Fruit fly (Drosophila melanogaster): ENCODE data around the gene AdamTS-A.

AdamTS-A gene

DNA sequence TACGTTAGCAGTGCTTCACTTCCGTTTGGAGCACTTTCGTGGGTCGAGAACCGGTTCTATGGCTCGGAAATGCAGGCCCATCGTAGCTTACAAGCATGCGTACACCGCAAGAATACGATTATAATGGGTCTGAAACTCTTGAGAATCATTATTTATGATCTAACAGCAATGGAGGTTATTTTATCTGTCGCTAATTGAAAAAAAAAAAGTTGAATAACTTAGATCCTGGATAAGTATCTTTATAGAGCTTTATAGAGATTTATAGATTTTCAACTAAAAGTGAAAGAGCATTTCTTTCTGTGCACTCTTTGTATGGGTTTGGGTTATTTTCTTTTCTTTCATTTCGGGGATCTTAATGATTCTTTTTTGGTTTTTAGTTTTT is 48.2 kb downstream of the AdamTS-A start (continued):
- TF ChIP-seq pan (optimal IDR thresholded peaks at IDR 0.05) (no peak), pan (GFP tag; optimal IDR thresholded peaks at IDR 0.05 in 1 of 2, IDR thresholded peaks at IDR 0.05 in 1 of 2) (peak in 1 of 2 experiments; percentile 8), CG12071 (GFP tag; optimal IDR thresholded peaks at IDR 0.05) (no peak), Chrac-16 (GFP tag; optimal IDR thresholded peaks at IDR 0.05) (peak; percentile 60), odd (GFP tag; optimal IDR thresholded peaks at IDR 0.05) (no peak), CG2875 (GFP tag; optimal IDR thresholded peaks at IDR 0.05) (peak; percentile 23), Taf1 (GFP tag; IDR thresholded peaks at IDR 0.05) (no peak), sc (optimal IDR thresholded peaks at IDR 0.05) (no peak), sc (GFP tag; optimal IDR thresholded peaks at IDR 0.05) (peak; percentile 34), D (optimal IDR thresholded peaks at IDR 0.05) (no peak), D (GFP tag; optimal IDR thresholded peaks at IDR 0.05) (peak; percentile 43), fd102C (GFP tag; optimal IDR thresholded peaks at IDR 0.05) (no peak), CG14710 (tag; optimal IDR thresholded peaks at IDR 0.05) (peak; percentile 66), CG43689 (GFP tag; IDR thresholded peaks at IDR 0.05) (no peak), CG18619 (GFP tag; optimal IDR thresholded peaks at IDR 0.05) (peak; percentile 17), Rfx (GFP tag; IDR thresholded peaks at IDR 0.05) (no peak), ato (GFP tag; IDR thresholded peaks at IDR 0.05; ENCODE audit: partially characterized antibody) (no peak), CG1529 (GFP tag; optimal IDR thresholded peaks at IDR 0.05) (peak; percentile 56), CG17802 (tag; optimal IDR thresholded peaks at IDR 0.05) (no peak), CrebB (tag; optimal IDR thresholded peaks at IDR 0.05) (no peak), Dad (GFP tag; optimal IDR thresholded peaks at IDR 0.05) (no peak), CG2120 (GFP tag; optimal IDR thresholded peaks at IDR 0.05) (no peak), CG7928 (GFP tag; optimal IDR thresholded peaks at IDR 0.05) (no peak), Pdp1 (GFP tag; optimal IDR thresholded peaks at IDR 0.05) (peak; percentile 11 to 14), CG6854 (GFP tag; optimal IDR thresholded peaks at IDR 0.05) (no peak), knrl (GFP tag; IDR thresholded peaks at IDR 0.05; ENCODE audit: partially characterized antibody) (no peak), nom (GFP tag; optimal IDR thresholded peaks at IDR 0.05) (no peak), CG16863 (GFP tag; optimal IDR thresholded peaks at IDR 0.05) (peak; percentile 50), Fer2 (tag; optimal IDR thresholded peaks at IDR 0.05) (no peak), CG2712 (tag; optimal IDR thresholded peaks at IDR 0.05) (peak; percentile 84), CG6254 (GFP tag; optimal IDR thresholded peaks at IDR 0.05) (peak; percentile 8), Kr (GFP tag; optimal IDR thresholded peaks at IDR 0.05) (no peak), CG42726 (GFP tag; IDR thresholded peaks at IDR 0.05; ENCODE audit: partially characterized antibody) (no peak), so (GFP tag; IDR thresholded peaks at IDR 0.05) (no peak), kah (GFP tag; optimal IDR thresholded peaks at IDR 0.05) (no peak), kay (GFP tag; optimal IDR thresholded peaks at IDR 0.05) (peak; percentile 17), CG4328 (GFP tag; optimal IDR thresholded peaks at IDR 0.05) (no peak), CTCF (GFP tag; optimal IDR thresholded peaks at IDR 0.05) (no peak), CG14050 (GFP tag; IDR thresholded peaks at IDR 0.05) (no peak), gfzf (GFP tag; optimal IDR thresholded peaks at IDR 0.05) (no peak), CG15479 (GFP tag; optimal IDR thresholded peaks at IDR 0.05) (no peak), aop (GFP tag; IDR thresholded peaks at IDR 0.05) (no peak), grau (tag; optimal IDR thresholded peaks at IDR 0.05) (peak; percentile 53), E2f2 (GFP tag; IDR thresholded peaks at IDR 0.05) (peak; percentile 35; the same call in 1 of the 2 replicates), CG2116 (GFP tag; optimal IDR thresholded peaks at IDR 0.05) (no peak), Hmx (GFP tag; optimal IDR thresholded peaks at IDR 0.05) (no peak), vfl (GFP tag; optimal IDR thresholded peaks at IDR 0.05) (no peak), CG31388 (GFP tag; optimal IDR thresholded peaks at IDR 0.05) (no peak), tgo (GFP tag; IDR thresholded peaks at IDR 0.05) (peak; percentile 28; the same call in 1 of the 3 replicates), BtbVII (GFP tag; optimal IDR thresholded peaks at IDR 0.05) (no peak), Hsf (GFP tag; optimal IDR thresholded peaks at IDR 0.05) (peak; percentile 47), CG12155 (GFP tag; optimal IDR thresholded peaks at IDR 0.05) (peak; percentile 17)

Measured in whole organism, embryonic.